Worm (Caenorhabditis elegans) whole organism, L1 larva: ENCODE measurements around the gene xbx-5.

ENCODE experiments used
- C04F5.9 ChIP-seq: sonication (generic microtip); optimal IDR thresholded peaks from 2 replicates; lab custom pipeline; 2016; ENCODE audit warnings: missing genetic modification characterization, missing compliant biosample characterization
- C16A3.4 ChIP-seq: fragments of 150-350 bp; optimal IDR thresholded peaks from 2 replicates; lab custom pipeline; 2014; ENCODE audit warnings: missing biosample characterization, missing genetic modification characterization
- C34B4.2 ChIP-seq: sonication (generic microtip); optimal IDR thresholded peaks from 2 replicates; lab custom pipeline; 2017; ENCODE audit warnings: mild to moderate bottlenecking, missing genetic modification characterization, missing compliant biosample characterization
- alr-1 ChIP-seq: fragments of 200-800 bp; sonication (Bioruptor generic); optimal IDR thresholded peaks from 2 replicates; lab custom pipeline; 2018; ENCODE audit warnings: borderline replicate concordance, mild to moderate bottlenecking, missing genetic modification characterization, missing compliant biosample characterization
- ama-1 ChIP-seq: fragments of 150-350 bp; optimal IDR thresholded peaks from 2 replicates; lab custom pipeline; 2014
- blmp-1 ChIP-seq: fragments of 150-350 bp; optimal IDR thresholded peaks from 2 replicates; lab custom pipeline; 2014; ENCODE audit warnings: missing biosample characterization, missing genetic modification characterization
- ceh-63 ChIP-seq: fragments of 200-800 bp; sonication (Bioruptor generic); optimal IDR thresholded peaks from 2 replicates; lab custom pipeline; 2018; ENCODE audit warnings: mild to moderate bottlenecking, missing genetic modification characterization, missing compliant biosample characterization
- ceh-8 ChIP-seq: fragments of 200-800 bp; sonication (Bioruptor generic); optimal IDR thresholded peaks from 2 replicates; lab custom pipeline; 2018; ENCODE audit warnings: mild to moderate bottlenecking, missing genetic modification characterization, moderate library complexity, missing compliant biosample characterization
- ceh-88 ChIP-seq: fragments of 200-800 bp; sonication (Bioruptor generic); IDR thresholded peaks from 2 replicates; pipeline ENCODE4 v1.3.6; 2022; ENCODE audit warnings: missing genetic modification characterization, missing compliant biosample characterization
- ceh-90 ChIP-seq: sonication (generic microtip); optimal IDR thresholded peaks from 2 replicates; lab custom pipeline; 2016; ENCODE audit warnings: missing genetic modification characterization, missing compliant biosample characterization
- efl-1 ChIP-seq, 4 experiments: fragments of 150-350 bp; optimal IDR thresholded peaks in 3 of 4; peaks in 1 of 4; 1 replicate in 1 of 4; 2 replicates in 3 of 4; lab custom pipeline; 2014; ENCODE audit warnings: missing biosample characterization in 2 of 4, missing genetic modification characterization in 2 of 4, missing genetic modification reagents in 2 of 4
- efl-3 ChIP-seq: fragments of 200-800 bp; sonication (Bioruptor generic); optimal IDR thresholded peaks from 2 replicates; lab custom pipeline; 2018; ENCODE audit warnings: mild to moderate bottlenecking, missing genetic modification characterization, missing compliant biosample characterization
- egl-13 ChIP-seq: sonication (generic microtip); optimal IDR thresholded peaks from 2 replicates; lab custom pipeline; 2016; ENCODE audit warnings: missing genotype, missing genetic modification reagents, missing genetic modification characterization, missing compliant biosample characterization
- egl-27 ChIP-seq, 2 experiments: fragments of 150-350 bp in 1 of 2; sonication (generic microtip); optimal IDR thresholded peaks; 3 replicates each; lab custom pipeline; 2017 to 2018; ENCODE audit warnings: missing biosample characterization in 2 of 2, missing genetic modification characterization in 2 of 2, missing genetic modification reagents in 2 of 2
- ets-5 ChIP-seq: fragments of 200-800 bp; sonication (Bioruptor generic); IDR thresholded peaks from 2 replicates; pipeline ENCODE4 v1.3.6; 2022; ENCODE audit warnings: missing genetic modification characterization, missing compliant biosample characterization
- fkh-10 ChIP-seq: sonication (generic microtip); optimal IDR thresholded peaks from 2 replicates; lab custom pipeline; 2017; ENCODE audit warnings: missing biosample characterization, missing genetic modification reagents, missing genetic modification characterization
- fos-1 ChIP-seq: fragments of 150-350 bp; optimal IDR thresholded peaks from 2 replicates; lab custom pipeline; 2014; ENCODE audit warnings: missing biosample characterization, missing genetic modification characterization
- grh-1 ChIP-seq: fragments of 200-800 bp; sonication (Bioruptor generic); IDR thresholded peaks from 2 replicates; pipeline ENCODE4 v1.3.6; 2022; ENCODE audit warnings: missing genetic modification reagents, missing genetic modification characterization, missing compliant biosample characterization
- hlh-17 ChIP-seq: fragments of 200-800 bp; sonication (Bioruptor generic); optimal IDR thresholded peaks from 2 replicates; lab custom pipeline; 2018; ENCODE audit warnings: missing genetic modification characterization, mild to moderate bottlenecking, missing compliant biosample characterization, moderate library complexity, borderline replicate concordance
- hpl-2 ChIP-seq: fragments of 150-350 bp; optimal IDR thresholded peaks from 2 replicates; lab custom pipeline; 2014; ENCODE audit warnings: missing biosample characterization, missing genetic modification reagents, missing genetic modification characterization
- irx-1 ChIP-seq: sonication (generic microtip); optimal IDR thresholded peaks from 2 replicates; lab custom pipeline; 2016; ENCODE audit warnings: missing genetic modification characterization, missing compliant biosample characterization
- isw-1 ChIP-seq: fragments of 200-800 bp; sonication (Bioruptor generic); IDR thresholded peaks from 2 replicates; pipeline ENCODE4 v1.3.6; 2022; ENCODE audit warnings: missing genetic modification characterization, missing compliant biosample characterization
- jun-1 ChIP-seq: fragments of 150-350 bp; optimal IDR thresholded peaks from 2 replicates; lab custom pipeline; 2014; ENCODE audit warnings: missing biosample characterization, missing genetic modification reagents, missing genetic modification characterization
- lin-13 ChIP-seq: fragments of 150-350 bp; optimal IDR thresholded peaks from 2 replicates; lab custom pipeline; 2014; ENCODE audit warnings: missing biosample characterization, missing genetic modification reagents, missing genetic modification characterization
- lin-14 ChIP-seq: fragments of 200-800 bp; sonication (Bioruptor generic); optimal IDR thresholded peaks from 2 replicates; lab custom pipeline; 2018; ENCODE audit warnings: mild to moderate bottlenecking, missing genetic modification characterization, moderate library complexity, missing compliant biosample characterization
- lin-15B ChIP-seq: fragments of 150-350 bp; sonication (generic microtip); optimal IDR thresholded peaks from 3 replicates; lab custom pipeline; 2014; ENCODE audit warnings: missing biosample characterization, missing genetic modification characterization
- lin-35 ChIP-seq, 2 experiments: fragments of 150-350 bp; optimal IDR thresholded peaks; 2 replicates each; lab custom pipeline; 2014; ENCODE audit warnings: missing biosample characterization in 2 of 2, missing genetic modification characterization in 2 of 2, missing genetic modification reagents in 2 of 2
- lin-39 ChIP-seq: fragments of 150-350 bp; optimal IDR thresholded peaks from 2 replicates; lab custom pipeline; 2014; ENCODE audit warnings: missing biosample characterization, missing genetic modification reagents, missing genetic modification characterization
- lir-3 ChIP-seq: sonication (generic microtip); optimal IDR thresholded peaks from 2 replicates; lab custom pipeline; 2016; ENCODE audit warnings: mild to moderate bottlenecking, missing genetic modification characterization, moderate library complexity, missing compliant biosample characterization; ENCODE audit not compliant: poor library complexity
- mab-9 ChIP-seq: fragments of 200-800 bp; sonication (Bioruptor generic); IDR thresholded peaks from 2 replicates; pipeline ENCODE4 v1.3.6; 2022; ENCODE audit warnings: missing genetic modification reagents, missing genetic modification characterization, missing compliant biosample characterization
- mef-2 ChIP-seq: fragments of 150-350 bp; optimal IDR thresholded peaks from 2 replicates; lab custom pipeline; 2014; ENCODE audit warnings: missing biosample characterization, missing genetic modification characterization
- mep-1 ChIP-seq: fragments of 150-350 bp; optimal IDR thresholded peaks from 2 replicates; lab custom pipeline; 2014; ENCODE audit warnings: missing biosample characterization, missing genetic modification characterization
- nhr-12 ChIP-seq: sonication (generic microtip); optimal IDR thresholded peaks from 2 replicates; lab custom pipeline; 2017; ENCODE audit warnings: missing biosample characterization, missing genetic modification characterization
- nhr-19 ChIP-seq: fragments of 200-800 bp; sonication (Bioruptor generic); conservative IDR thresholded peaks from 2 replicates; pipeline ENCODE4 v1.3.6; 2022; ENCODE audit warnings: missing genetic modification characterization, missing compliant biosample characterization
- nhr-237 ChIP-seq: fragments of 150-350 bp; optimal IDR thresholded peaks from 2 replicates; lab custom pipeline; 2014; ENCODE audit warnings: missing biosample characterization, missing genetic modification characterization
- nhr-71 ChIP-seq: sonication (generic microtip); optimal IDR thresholded peaks from 2 replicates; lab custom pipeline; 2016; ENCODE audit warnings: mild to moderate bottlenecking, missing genetic modification characterization, moderate library complexity, missing compliant biosample characterization
- nhr-77 ChIP-seq: fragments of 150-350 bp; optimal IDR thresholded peaks from 2 replicates; lab custom pipeline; 2014; ENCODE audit warnings: missing biosample characterization, missing genetic modification characterization
- nhr-84 ChIP-seq: sonication (generic microtip); optimal IDR thresholded peaks from 2 replicates; lab custom pipeline; 2017; ENCODE audit warnings: missing biosample characterization, missing genetic modification characterization
- nhr-85 ChIP-seq: sonication (generic microtip); peaks from one replicate; lab custom pipeline; 2016; ENCODE audit warnings: missing genetic modification characterization, inconsistent platforms, missing compliant biosample characterization
- nhr-90 ChIP-seq: sonication (generic microtip); optimal IDR thresholded peaks from 2 replicates; lab custom pipeline; 2016; ENCODE audit warnings: mild to moderate bottlenecking, missing genetic modification characterization, missing compliant biosample characterization; ENCODE audit not compliant: poor library complexity
- rnt-1 ChIP-seq: sonication (generic microtip); optimal IDR thresholded peaks from 2 replicates; lab custom pipeline; 2016; ENCODE audit warnings: mild to moderate bottlenecking, missing genetic modification characterization, moderate library complexity, missing compliant biosample characterization
- skn-1 ChIP-seq: fragments of 150-350 bp; optimal IDR thresholded peaks from 2 replicates; lab custom pipeline; 2014; ENCODE audit warnings: missing biosample characterization, missing genetic modification characterization
- snpc-4 ChIP-seq: fragments of 150-350 bp; optimal IDR thresholded peaks from 2 replicates; lab custom pipeline; 2014; ENCODE audit warnings: missing biosample characterization, missing genetic modification characterization
- snu-23 ChIP-seq: sonication (generic microtip); optimal IDR thresholded peaks from 2 replicates; lab custom pipeline; 2016; ENCODE audit warnings: missing genetic modification characterization, missing compliant biosample characterization
- sox-4 ChIP-seq: sonication (generic microtip); optimal IDR thresholded peaks from 2 replicates; lab custom pipeline; 2016; ENCODE audit warnings: missing genetic modification characterization, missing compliant biosample characterization
- swsn-7 ChIP-seq: sonication (generic microtip); optimal IDR thresholded peaks from 2 replicates; lab custom pipeline; 2016; ENCODE audit warnings: missing genetic modification characterization, missing compliant biosample characterization
- tbx-2 ChIP-seq: sonication (generic microtip); optimal IDR thresholded peaks from 2 replicates; lab custom pipeline; 2016; ENCODE audit warnings: missing genetic modification characterization, missing compliant biosample characterization
- unc-30 ChIP-seq: sonication (generic microtip); optimal IDR thresholded peaks from 2 replicates; lab custom pipeline; 2017; ENCODE audit warnings: missing biosample characterization, missing genetic modification characterization
- unc-86 ChIP-seq: sonication (generic microtip); optimal IDR thresholded peaks from 2 replicates; lab custom pipeline; 2016; ENCODE audit warnings: missing genetic modification characterization, missing compliant biosample characterization
- unc-98 ChIP-seq: fragments of 200-800 bp; sonication (Bioruptor generic); IDR thresholded peaks from 2 replicates; pipeline ENCODE4 v1.3.6; 2022; ENCODE audit warnings: missing genetic modification characterization, missing compliant biosample characterization
- zag-1 ChIP-seq: fragments of 150-350 bp; optimal IDR thresholded peaks from 2 replicates; lab custom pipeline; 2014; ENCODE audit warnings: missing biosample characterization, missing genetic modification characterization
- ztf-11 ChIP-seq, 2 experiments: sonication (generic microtip); optimal IDR thresholded peaks; 2 replicates each; lab custom pipeline; 2016 to 2017; ENCODE audit warnings: missing genetic modification characterization in 2 of 2, missing biosample characterization in 1 of 2, missing compliant biosample characterization in 1 of 2
- ztf-4 ChIP-seq: fragments of 150-350 bp; optimal IDR thresholded peaks from 2 replicates; lab custom pipeline; 2014; ENCODE audit warnings: missing biosample characterization, missing genetic modification characterization

xbx-5 gene

ce11 chrIII:3786427-3786935 lies 17.8 kb downstream of the xbx-5 start, which contains the start of gene acy-3:
Gene acy-3, minus strand, starts transcription at chrIII:3786477.
- TF ChIP-seq nhr-77 (tag; lab: Kevin White, UChicago) (no peak), skn-1 (tag; lab: Kevin White, UChicago) (peak; percentile 1), isw-1 (GFP tag; lab: Robert Waterston, UW) (no peak), lir-3 (tag; lab: Kevin White, UChicago) (no peak), ztf-4 (tag; lab: Kevin White, UChicago) (peak; percentile 52), lin-14 (GFP tag; lab: Kevin White, UChicago) (peak; percentile 78), nhr-237 (tag; lab: Kevin White, UChicago) (no peak), mab-9 (no peak), alr-1 (tag; lab: Kevin White, UChicago) (no peak), snu-23 (GFP tag; lab: Kevin White, UChicago) (peak; percentile 76), efl-1 (optimal IDR thresholded peaks at IDR 0.05; lab: Kevin White, UChicago) (peak; percentile 46 to 58), efl-1 (GFP tag; optimal IDR thresholded peaks at IDR 0.05 in 1 of 2; lab: Kevin White, UChicago) (peak in 1 of 2 experiments; percentile 94), ceh-88 (GFP tag; lab: Robert Waterston, UW) (no peak), ceh-63 (GFP tag; lab: Kevin White, UChicago) (no peak), nhr-90 (tag; lab: Kevin White, UChicago) (peak; percentile 53), jun-1 (tag; lab: Kevin White, UChicago) (peak; percentile 7), blmp-1 (peak; percentile 50), unc-98 (no peak), egl-13 (tag; lab: Kevin White, UChicago) (no peak), nhr-12 (no peak), ztf-11 (tag; optimal IDR thresholded peaks at IDR 0.05; lab: Kevin White, UChicago) (no peak), ets-5 (GFP tag; lab: Robert Waterston, UW) (no peak), tbx-2 (tag; lab: Kevin White, UChicago) (peak; percentile 31), C16A3.4 (tag; lab: Kevin White, UChicago) (no peak), nhr-84 (no peak), hlh-17 (GFP tag; lab: Kevin White, UChicago) (no peak), snpc-4 (tag; lab: Kevin White, UChicago) (no peak), efl-3 (no peak), fkh-10 (GFP tag; lab: Kevin White, UChicago) (no peak), C34B4.2 (tag; lab: Kevin White, UChicago) (no peak), swsn-7 (tag; lab: Kevin White, UChicago) (peak; percentile 51), lin-13 (no peak), zag-1 (no peak), lin-35 (GFP tag; optimal IDR thresholded peaks at IDR 0.05; lab: Kevin White, UChicago) (peak; percentile 5 to 40), nhr-19 (GFP tag; lab: Robert Waterston, UW) (peak; percentile 67), unc-86 (no peak), C04F5.9 (tag; lab: Kevin White, UChicago) (no peak), unc-30 (no peak), fos-1 (peak; percentile 19), nhr-85 (tag; lab: Kevin White, UChicago) (peak; percentile 86), lin-39 (no peak), nhr-71 (peak; percentile 85), ama-1 (lab: Kevin White, UChicago) (no peak), lin-15B (no peak), mep-1 (no peak), egl-27 (tag; optimal IDR thresholded peaks at IDR 0.05; lab: Kevin White, UChicago) (peak in 1 of 2 experiments; percentile 19), grh-1 (GFP tag; lab: Robert Waterston, UW) (no peak), ceh-8 (GFP tag; lab: Kevin White, UChicago) (no peak), ceh-90 (no peak), rnt-1 (tag; lab: Kevin White, UChicago) (peak; percentile 72), sox-4 (tag; lab: Kevin White, UChicago) (no peak), irx-1 (tag; lab: Kevin White, UChicago) (no peak), mef-2 (tag; lab: Kevin White, UChicago) (no peak), hpl-2 (no peak)
